Worm (Caenorhabditis elegans) whole organism, early embryonic: ENCODE measurements around the gene F59F3.6.

Experiments
- B0310.2 ChIP-seq: sonication (generic microtip); optimal IDR thresholded peaks from 2 replicates; lab custom pipeline; 2016; ENCODE audit warnings: mild to moderate bottlenecking, missing genetic modification characterization, missing compliant biosample characterization
- ama-1 ChIP-seq: fragments of 150-350 bp; optimal IDR thresholded peaks from 2 replicates; lab custom pipeline; 2014
- ceh-13 ChIP-seq: fragments of 200-800 bp; sonication (Bioruptor generic); optimal IDR thresholded peaks from 2 replicates; lab custom pipeline; 2018; ENCODE audit warnings: mild to moderate bottlenecking, missing genetic modification characterization, missing compliant biosample characterization
- flt-1 ChIP-seq: fragments of 200-800 bp; sonication (Bioruptor generic); IDR thresholded peaks from 2 replicates; pipeline ENCODE4 v1.3.6; 2022; ENCODE audit warnings: missing genetic modification characterization, missing compliant biosample characterization
- hmg-4 ChIP-seq: fragments of 200-800 bp; sonication (Bioruptor generic); optimal IDR thresholded peaks from 2 replicates; lab custom pipeline; 2018; ENCODE audit warnings: mild to moderate bottlenecking, missing genetic modification characterization, missing compliant biosample characterization
- hnd-1 ChIP-seq: sonication (generic microtip); optimal IDR thresholded peaks from 2 replicates; lab custom pipeline; 2016; ENCODE audit warnings: missing genetic modification characterization, missing compliant biosample characterization
- tbx-11 ChIP-seq: fragments of 200-800 bp; sonication (Bioruptor generic); IDR thresholded peaks from 2 replicates; pipeline ENCODE4 v1.3.6; 2022; ENCODE audit warnings: missing genetic modification characterization, missing compliant biosample characterization
- tbx-37 ChIP-seq: fragments of 200-800 bp; sonication (Bioruptor generic); conservative IDR thresholded peaks from 2 replicates; pipeline ENCODE4 v1.3.6; 2022; ENCODE audit warnings: missing genetic modification reagents, missing genetic modification characterization, missing compliant biosample characterization

ce11 chrX:11028617-11029016, 29.5 kb upstream of the F59F3.6 start, which contains the start of gene ldb-1:
- no peak for TF ChIP-seq ceh-13
- no peak for TF ChIP-seq tbx-11 (GFP tag; lab: Robert Waterston, UW)
- no peak for TF ChIP-seq hmg-4 (GFP tag; lab: Kevin White, UChicago)
- no peak for TF ChIP-seq ama-1
- no peak for TF ChIP-seq flt-1 (GFP tag; lab: Robert Waterston, UW)
- no peak for TF ChIP-seq hnd-1 (tag; lab: Kevin White, UChicago)
- TF ChIP-seq B0310.2, result no peak
- TF ChIP-seq tbx-37, result no peak
